Fruit fly (Drosophila melanogaster): ENCODE results near the gene CG17600.

The CG17600 gene

DNA sequence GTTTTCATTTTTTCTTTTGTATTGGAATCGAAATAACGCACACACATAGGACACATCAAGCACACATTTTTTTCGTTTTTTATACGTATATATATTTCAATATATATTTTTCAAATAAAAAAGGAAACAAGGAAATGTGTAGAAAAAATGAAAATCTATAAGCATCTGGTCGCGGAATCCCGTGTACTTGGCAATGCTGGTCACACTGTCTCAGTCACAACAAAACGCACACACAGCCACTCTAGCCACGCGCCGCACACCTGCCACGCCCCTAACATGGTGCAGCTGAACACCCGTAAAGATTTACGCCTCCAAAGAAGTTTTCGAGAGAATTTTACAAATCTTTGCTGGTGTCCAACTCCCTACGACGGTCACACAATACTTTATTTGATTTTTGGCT is 15.4 kb upstream of the CG17600 start:
- TF ChIP-seq rgr (GFP tag; optimal IDR thresholded peaks at IDR 0.05), result no peak
- no peak for TF ChIP-seq sv (GFP tag; optimal IDR thresholded peaks at IDR 0.05)
- TF ChIP-seq GATAd (GFP tag; optimal IDR thresholded peaks at IDR 0.05), result no peak
- no peak for TF ChIP-seq h (GFP tag; optimal IDR thresholded peaks at IDR 0.05)
- TF ChIP-seq dsf (GFP tag; optimal IDR thresholded peaks at IDR 0.05; ENCODE audit: borderline replicate concordance), result no peak

DNA sequence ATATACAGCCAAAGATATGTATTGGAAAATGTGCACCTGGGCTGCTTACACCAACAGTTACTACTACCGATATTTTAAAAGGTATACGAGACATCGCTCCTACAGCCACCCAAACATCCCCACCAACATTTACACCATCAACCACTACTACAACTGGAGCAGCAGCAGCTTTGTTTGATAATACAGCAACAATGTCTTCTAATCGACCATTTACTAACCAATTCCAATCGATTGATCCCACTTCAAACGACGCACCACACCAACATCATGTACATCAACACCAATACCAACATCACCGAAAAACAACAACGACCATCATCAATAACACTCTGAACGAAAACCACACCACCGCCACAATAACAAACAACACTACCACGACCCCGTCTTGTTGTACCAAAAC is 12.8 kb upstream of the CG17600 start:
- no peak for TF ChIP-seq Dif (GFP tag; optimal IDR thresholded peaks at IDR 0.05; ENCODE audit: partially characterized antibody)
- no peak for TF ChIP-seq CG9705 (GFP tag; optimal IDR thresholded peaks at IDR 0.05)
- no peak for TF ChIP-seq brk (GFP tag; optimal IDR thresholded peaks at IDR 0.05)
- no peak for TF ChIP-seq Sp1 (GFP tag; optimal IDR thresholded peaks at IDR 0.05)
- no peak for TF ChIP-seq Mio (GFP tag; optimal IDR thresholded peaks at IDR 0.05)
- TF ChIP-seq psq (GFP tag; optimal IDR thresholded peaks at IDR 0.05), result no peak
- TF ChIP-seq Myc (optimal IDR thresholded peaks at IDR 0.05), result no peak
- no peak for TF ChIP-seq sv (GFP tag; optimal IDR thresholded peaks at IDR 0.05)
- TF ChIP-seq jim (GFP tag; optimal IDR thresholded peaks at IDR 0.05), result no peak
- TF ChIP-seq usp (GFP tag; optimal IDR thresholded peaks at IDR 0.05), result no peak
- TF ChIP-seq sage (GFP tag; optimal IDR thresholded peaks at IDR 0.05), result no peak
- TF ChIP-seq OdsH (GFP tag; optimal IDR thresholded peaks at IDR 0.05), result no peak
- TF ChIP-seq br (GFP tag; optimal IDR thresholded peaks at IDR 0.05), result no peak
- TF ChIP-seq dmrt93B (GFP tag; optimal IDR thresholded peaks at IDR 0.05), result no peak
- no peak for TF ChIP-seq woc (GFP tag; optimal IDR thresholded peaks at IDR 0.05)
- no peak for TF ChIP-seq Hr83 (GFP tag; optimal IDR thresholded peaks at IDR 0.05; ENCODE audit: poor library complexity, severe bottlenecking)
- no peak for TF ChIP-seq dl (GFP tag; optimal IDR thresholded peaks at IDR 0.05; ENCODE audit: insufficient read depth in 1 of 2, partially characterized antibody in 2 of 2)
- TF ChIP-seq dsf (GFP tag; optimal IDR thresholded peaks at IDR 0.05; ENCODE audit: borderline replicate concordance), result no peak
- TF ChIP-seq Hr78 (GFP tag; optimal IDR thresholded peaks at IDR 0.05), result no peak
- TF ChIP-seq CG32264 (GFP tag; optimal IDR thresholded peaks at IDR 0.05), result no peak

DNA sequence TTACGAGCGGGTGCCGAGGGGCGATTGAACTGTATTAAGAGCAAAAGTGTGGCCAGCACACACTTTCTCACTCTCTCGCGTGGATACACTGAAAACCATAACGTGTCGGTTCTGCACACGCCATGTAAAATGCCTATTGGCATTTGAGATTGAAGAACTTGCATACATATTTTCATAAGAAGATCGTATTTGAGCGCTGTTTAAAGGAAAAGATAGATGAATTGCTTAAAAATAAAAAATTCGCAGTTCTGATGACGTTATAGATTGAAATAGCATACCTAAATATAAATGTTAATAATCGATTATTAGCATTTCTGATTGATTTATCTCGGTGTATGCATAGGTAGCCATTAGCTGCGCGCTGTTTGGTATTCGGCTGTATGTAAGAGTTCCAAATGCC is 5.9 kb upstream of the CG17600 start:
- TF ChIP-seq tai (GFP tag; optimal IDR thresholded peaks at IDR 0.05), result no peak
- no peak for TF ChIP-seq Mio (GFP tag; optimal IDR thresholded peaks at IDR 0.05)
- TF ChIP-seq jim (GFP tag; optimal IDR thresholded peaks at IDR 0.05), result no peak
- TF ChIP-seq Vsx2 (GFP tag; optimal IDR thresholded peaks at IDR 0.05; ENCODE audit: partially characterized antibody), result no peak
- no peak for TF ChIP-seq dl (GFP tag; optimal IDR thresholded peaks at IDR 0.05; ENCODE audit: insufficient read depth in 1 of 2, partially characterized antibody in 2 of 2)
- TF ChIP-seq Hr78 (GFP tag; optimal IDR thresholded peaks at IDR 0.05), result no peak
- no peak for TF ChIP-seq usp (GFP tag; optimal IDR thresholded peaks at IDR 0.05)
- TF ChIP-seq Jra (GFP tag; optimal IDR thresholded peaks at IDR 0.05), result no peak

DNA sequence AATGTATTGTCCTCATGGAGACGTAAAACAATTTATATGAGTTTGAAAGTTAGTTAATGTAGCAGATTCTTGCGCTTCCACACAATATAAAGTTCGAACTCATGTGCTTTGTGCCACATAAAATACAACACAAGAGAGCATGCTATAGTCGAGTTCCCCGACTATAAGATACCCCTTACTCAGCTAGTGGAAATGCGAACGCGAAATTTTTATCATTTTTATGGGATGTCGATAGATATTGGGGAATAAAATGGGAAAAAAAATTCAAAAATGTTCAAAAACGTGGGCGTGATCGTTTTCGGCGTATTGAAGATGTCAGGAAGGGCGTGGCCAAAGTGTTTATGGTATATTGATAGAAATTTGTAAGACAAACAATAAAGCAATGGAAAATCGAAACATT is 4.2 kb upstream of the CG17600 start:
- no peak for TF ChIP-seq jim (GFP tag; optimal IDR thresholded peaks at IDR 0.05)
- no peak for TF ChIP-seq CG9705 (GFP tag; optimal IDR thresholded peaks at IDR 0.05)
- no peak for TF ChIP-seq Hr78 (GFP tag; optimal IDR thresholded peaks at IDR 0.05)
- TF ChIP-seq lola (GFP tag; optimal IDR thresholded peaks at IDR 0.05), result no peak
- no peak for TF ChIP-seq h (GFP tag; optimal IDR thresholded peaks at IDR 0.05)
- no peak for TF ChIP-seq tai (GFP tag; optimal IDR thresholded peaks at IDR 0.05)
- no peak for TF ChIP-seq woc (GFP tag; optimal IDR thresholded peaks at IDR 0.05)
- no peak for TF ChIP-seq CG32264 (GFP tag; optimal IDR thresholded peaks at IDR 0.05)
- TF ChIP-seq Rel (GFP tag; optimal IDR thresholded peaks at IDR 0.05), result no peak
- TF ChIP-seq Rel (tag; optimal IDR thresholded peaks at IDR 0.05), result no peak
- no peak for TF ChIP-seq Abd-B (GFP tag; optimal IDR thresholded peaks at IDR 0.05)

DNA sequence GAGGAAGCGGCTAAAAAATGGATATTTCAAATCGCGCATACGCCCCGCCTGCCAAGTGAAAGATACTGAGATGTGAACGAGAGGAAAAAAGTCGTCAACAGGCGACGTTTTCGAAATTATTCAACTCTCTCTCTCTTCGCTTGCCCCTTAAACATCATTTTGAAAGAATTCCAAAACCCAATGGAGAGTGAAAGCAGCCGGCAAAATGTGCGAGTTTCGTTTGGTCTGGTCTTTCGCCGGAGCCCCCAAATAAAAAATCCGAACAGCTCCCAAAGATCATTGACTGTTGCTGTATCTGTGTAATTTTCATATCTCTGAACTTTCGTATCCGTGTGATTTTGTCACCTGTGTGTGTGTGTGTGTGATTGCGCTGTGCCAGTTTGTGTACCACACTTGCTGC is 2.9 kb upstream of the CG17600 start:
- no peak for TF ChIP-seq h (GFP tag; optimal IDR thresholded peaks at IDR 0.05)
- no peak for TF ChIP-seq Mio (GFP tag; optimal IDR thresholded peaks at IDR 0.05)
- no peak for TF ChIP-seq sage (GFP tag; optimal IDR thresholded peaks at IDR 0.05)
- no peak for TF ChIP-seq Dif (GFP tag; optimal IDR thresholded peaks at IDR 0.05; ENCODE audit: partially characterized antibody)
- no peak for TF ChIP-seq Dfd (GFP tag; optimal IDR thresholded peaks at IDR 0.05)
- no peak for TF ChIP-seq Vsx2 (GFP tag; optimal IDR thresholded peaks at IDR 0.05; ENCODE audit: partially characterized antibody)
- TF ChIP-seq OdsH (GFP tag; optimal IDR thresholded peaks at IDR 0.05), result no peak
- no peak for TF ChIP-seq GATAd (GFP tag; optimal IDR thresholded peaks at IDR 0.05)
- TF ChIP-seq sv (GFP tag; optimal IDR thresholded peaks at IDR 0.05), result no peak
- TF ChIP-seq usp (GFP tag; optimal IDR thresholded peaks at IDR 0.05), result no peak
- no peak for TF ChIP-seq fru (GFP tag; optimal IDR thresholded peaks at IDR 0.05)
- no peak for TF ChIP-seq dsf (GFP tag; optimal IDR thresholded peaks at IDR 0.05; ENCODE audit: borderline replicate concordance)
- no peak for TF ChIP-seq Sp1 (GFP tag; optimal IDR thresholded peaks at IDR 0.05)
